Worm (Caenorhabditis elegans) whole organism, late embryonic: Measurements from ENCODE around the gene pals-40.

Experiments
- C38D4.7 ChIP-seq: fragments of 200-800 bp; sonication (Bioruptor generic); optimal IDR thresholded peaks from 2 replicates; lab custom pipeline; 2018; ENCODE audit warnings: mild to moderate bottlenecking, missing genetic modification characterization, moderate library complexity, missing compliant biosample characterization
- K02D7.2 ChIP-seq: sonication (generic microtip); optimal IDR thresholded peaks from 2 replicates; lab custom pipeline; 2017; ENCODE audit warnings: mild to moderate bottlenecking, missing genetic modification characterization, missing compliant biosample characterization
- K09A11.1 ChIP-seq: sonication (generic microtip); optimal IDR thresholded peaks from 2 replicates; lab custom pipeline; 2017; ENCODE audit warnings: antibody characterized with exemption, mild to moderate bottlenecking, missing genetic modification characterization, missing compliant biosample characterization; ENCODE audit not compliant: insufficient read depth
- T23F11.4 ChIP-seq: fragments of 200-800 bp; sonication (Bioruptor generic); optimal IDR thresholded peaks from 2 replicates; lab custom pipeline; 2018; ENCODE audit warnings: mild to moderate bottlenecking, missing genetic modification characterization, missing compliant biosample characterization
- ahr-1 ChIP-seq: sonication (generic microtip); optimal IDR thresholded peaks from 2 replicates; lab custom pipeline; 2016; ENCODE audit warnings: missing genetic modification characterization, missing compliant biosample characterization
- ama-1 ChIP-seq: fragments of 150-350 bp; optimal IDR thresholded peaks from 2 replicates; lab custom pipeline; 2014
- ceh-14 ChIP-seq: sonication (generic microtip); optimal IDR thresholded peaks from 2 replicates; lab custom pipeline; 2016; ENCODE audit warnings: missing genotype, missing genetic modification characterization, missing compliant biosample characterization
- ceh-2 ChIP-seq: sonication (generic microtip); optimal IDR thresholded peaks from 2 replicates; lab custom pipeline; 2016; ENCODE audit warnings: missing genotype, missing genetic modification characterization, missing compliant biosample characterization
- ceh-34 ChIP-seq: sonication (generic microtip); optimal IDR thresholded peaks from 2 replicates; lab custom pipeline; 2016; ENCODE audit warnings: mild to moderate bottlenecking, missing genetic modification characterization, missing compliant biosample characterization
- ceh-45 ChIP-seq: fragments of 200-800 bp; sonication (Bioruptor generic); IDR thresholded peaks from 2 replicates; pipeline ENCODE4 v1.3.6; 2022; ENCODE audit warnings: missing genetic modification reagents, missing genetic modification characterization, missing compliant biosample characterization
- ceh-6 ChIP-seq: fragments of 200-800 bp; sonication (Bioruptor generic); optimal IDR thresholded peaks from 2 replicates; lab custom pipeline; 2018; ENCODE audit warnings: mild to moderate bottlenecking, missing genetic modification characterization, missing compliant biosample characterization
- ceh-9 ChIP-seq: sonication (generic microtip); optimal IDR thresholded peaks from 2 replicates; lab custom pipeline; 2016; ENCODE audit warnings: mild to moderate bottlenecking, missing genetic modification characterization, inconsistent platforms, missing compliant biosample characterization
- che-1 ChIP-seq: sonication (generic microtip); optimal IDR thresholded peaks from 2 replicates; lab custom pipeline; 2016; ENCODE audit warnings: mild to moderate bottlenecking, missing genetic modification characterization, missing compliant biosample characterization
- elt-2 ChIP-seq: sonication (generic microtip); optimal IDR thresholded peaks from 2 replicates; lab custom pipeline; 2016; ENCODE audit warnings: missing genetic modification reagents, missing genetic modification characterization, missing compliant biosample characterization
- elt-4 ChIP-seq: sonication (generic microtip); optimal IDR thresholded peaks from 2 replicates; lab custom pipeline; 2016; ENCODE audit warnings: missing genetic modification characterization, missing compliant biosample characterization
- ets-4 ChIP-seq: sonication (generic microtip); optimal IDR thresholded peaks from 2 replicates; lab custom pipeline; 2016; ENCODE audit warnings: missing genetic modification characterization, missing compliant biosample characterization
- fax-1 ChIP-seq: sonication (generic microtip); optimal IDR thresholded peaks from 2 replicates; lab custom pipeline; 2016; ENCODE audit warnings: missing genotype, missing genetic modification characterization, missing compliant biosample characterization
- fkh-6 ChIP-seq: sonication (generic microtip); optimal IDR thresholded peaks from 2 replicates; lab custom pipeline; 2016; ENCODE audit warnings: missing genetic modification characterization, missing compliant biosample characterization
- hlh-13 ChIP-seq: fragments of 200-800 bp; sonication (Bioruptor generic); optimal IDR thresholded peaks from 2 replicates; lab custom pipeline; 2018; ENCODE audit warnings: mild to moderate bottlenecking, missing genetic modification characterization, missing compliant biosample characterization
- hlh-6 ChIP-seq: sonication (generic microtip); optimal IDR thresholded peaks from 2 replicates; lab custom pipeline; 2016; ENCODE audit warnings: missing genotype, missing genetic modification characterization, missing compliant biosample characterization
- hlh-8 ChIP-seq: sonication (generic microtip); optimal IDR thresholded peaks from 2 replicates; lab custom pipeline; 2016; ENCODE audit warnings: missing genotype, missing genetic modification characterization, missing compliant biosample characterization
- lim-6 ChIP-seq: sonication (generic microtip); optimal IDR thresholded peaks from 2 replicates; lab custom pipeline; 2016; ENCODE audit warnings: missing genetic modification characterization, missing compliant biosample characterization
- mec-3 ChIP-seq: sonication (generic microtip); optimal IDR thresholded peaks from 2 replicates; lab custom pipeline; 2016; ENCODE audit warnings: borderline replicate concordance, missing genetic modification characterization, missing compliant biosample characterization
- nhr-11 ChIP-seq: fragments of 150-350 bp; optimal IDR thresholded peaks from 2 replicates; lab custom pipeline; 2014; ENCODE audit warnings: missing biosample characterization, missing genetic modification characterization
- nhr-232 ChIP-seq: sonication (generic microtip); optimal IDR thresholded peaks from 2 replicates; lab custom pipeline; 2016; ENCODE audit warnings: missing genetic modification characterization, missing compliant biosample characterization
- npax-4 ChIP-seq: sonication (generic microtip); optimal IDR thresholded peaks from 2 replicates; lab custom pipeline; 2016; ENCODE audit warnings: missing genetic modification characterization, missing compliant biosample characterization
- pag-3 ChIP-seq: sonication (generic microtip); optimal IDR thresholded peaks from 2 replicates; lab custom pipeline; 2016; ENCODE audit warnings: missing compliant biosample characterization, missing genetic modification characterization, borderline replicate concordance
- pat-9 ChIP-seq: fragments of 200-800 bp; sonication (Bioruptor generic); optimal IDR thresholded peaks from 2 replicates; lab custom pipeline; 2018; ENCODE audit warnings: mild to moderate bottlenecking, missing genetic modification characterization, moderate library complexity, missing compliant biosample characterization
- pax-1 ChIP-seq: fragments of 150-350 bp; optimal IDR thresholded peaks from 2 replicates; lab custom pipeline; 2014; ENCODE audit warnings: missing biosample characterization, missing genetic modification characterization
- pha-2 ChIP-seq: sonication (generic microtip); optimal IDR thresholded peaks from 2 replicates; lab custom pipeline; 2017; ENCODE audit warnings: mild to moderate bottlenecking, missing genetic modification characterization, missing compliant biosample characterization
- pha-4 ChIP-seq: fragments of 150-350 bp; optimal IDR thresholded peaks from 2 replicates; lab custom pipeline; 2018; ENCODE audit warnings: missing biosample characterization, missing genetic modification reagents, missing genetic modification characterization
- pqm-1 ChIP-seq: sonication (generic microtip); optimal IDR thresholded peaks from 2 replicates; lab custom pipeline; 2016; ENCODE audit warnings: missing genetic modification characterization, missing compliant biosample characterization
- sdc-2 ChIP-seq: sonication (generic microtip); optimal IDR thresholded peaks from 2 replicates; lab custom pipeline; 2016; ENCODE audit warnings: missing genotype, missing genetic modification characterization, missing compliant biosample characterization
- sox-2 ChIP-seq: fragments of 200-800 bp; sonication (Bioruptor generic); IDR thresholded peaks from 2 replicates; pipeline ENCODE4 v1.3.6; 2022; ENCODE audit warnings: missing genetic modification reagents, missing genetic modification characterization, missing compliant biosample characterization
- sox-4 ChIP-seq: sonication (generic microtip); optimal IDR thresholded peaks from 2 replicates; lab custom pipeline; 2017; ENCODE audit warnings: mild to moderate bottlenecking, missing genetic modification characterization, inconsistent platforms, missing compliant biosample characterization
- tbx-2 ChIP-seq: sonication (generic microtip); optimal IDR thresholded peaks from 2 replicates; lab custom pipeline; 2016; ENCODE audit warnings: missing genetic modification characterization, missing compliant biosample characterization
- tbx-7 ChIP-seq: sonication (generic microtip); optimal IDR thresholded peaks from 2 replicates; lab custom pipeline; 2016; ENCODE audit warnings: missing genotype, missing genetic modification characterization, missing compliant biosample characterization
- ttx-3 ChIP-seq: sonication (generic microtip); optimal IDR thresholded peaks from 2 replicates; lab custom pipeline; 2016; ENCODE audit warnings: missing genetic modification reagents, missing genetic modification characterization, missing compliant biosample characterization
- unc-3 ChIP-seq, 2 experiments: fragments of 200-800 bp in 1 of 2; sonication (Bioruptor generic) in 1 of 2; sonication (generic microtip) in 1 of 2; conservative IDR thresholded peaks in 1 of 2; optimal IDR thresholded peaks in 1 of 2; 2 replicates each; pipeline versions ENCODE4 v1.3.6 to Lab custom; 2016 to 2022; ENCODE audit warnings: missing compliant biosample characterization in 2 of 2, missing genetic modification characterization in 2 of 2, missing genetic modification reagents in 1 of 2
- unc-42 ChIP-seq: sonication (generic microtip); optimal IDR thresholded peaks from 2 replicates; lab custom pipeline; 2016; ENCODE audit warnings: missing genotype, missing genetic modification characterization, missing compliant biosample characterization

pals-40 gene

DNA sequence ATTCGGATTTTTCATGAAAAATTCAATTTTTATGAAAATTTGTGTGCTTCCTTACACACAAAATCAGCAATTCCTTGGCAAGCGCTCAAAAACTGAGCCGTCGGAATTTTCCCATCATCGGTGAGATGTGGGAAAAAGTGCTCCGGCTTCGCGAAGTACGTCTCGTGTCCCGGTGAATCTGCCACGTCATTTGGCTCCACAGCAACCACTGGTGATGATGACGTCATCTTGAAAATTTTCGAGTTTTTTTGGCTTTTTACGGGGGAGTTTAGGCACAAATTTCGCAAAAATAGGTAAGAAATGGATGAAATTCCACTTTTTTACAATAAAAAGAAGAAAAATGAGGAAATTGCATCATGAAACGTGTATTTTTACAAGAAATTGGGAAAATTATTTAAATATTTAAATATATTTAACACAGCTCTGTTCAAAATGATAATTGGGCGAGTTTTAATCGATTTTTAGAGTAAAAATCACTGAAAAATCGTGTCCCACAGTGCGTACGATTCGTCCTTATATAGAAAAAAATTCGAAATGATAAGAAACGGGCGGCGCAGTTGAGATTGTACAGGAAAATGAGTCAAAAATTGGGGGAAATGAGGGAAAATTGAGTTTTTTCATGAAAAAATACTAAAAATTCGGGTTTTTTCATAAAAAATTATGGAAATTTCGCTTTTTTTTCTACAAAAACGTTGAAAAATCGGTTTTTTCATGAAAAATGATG, 36.2 kb upstream of the pals-40 start, which contains the start of gene Y82E9BR.14:
Gene Y82E9BR.14 (minus strand): TSS at position 227 of the 724 bp plus-strand sequence.
- TF ChIP-seq npax-4 (tag; lab: Kevin White, UChicago) = no peak
- no peak for TF ChIP-seq tbx-7 (tag; lab: Kevin White, UChicago)
- TF ChIP-seq pqm-1 = no peak
- no peak for TF ChIP-seq pat-9 (tag; lab: Kevin White, UChicago)
- TF ChIP-seq tbx-2 (tag; lab: Kevin White, UChicago) = no peak
- no peak for TF ChIP-seq fax-1 (tag; lab: Kevin White, UChicago)
- TF ChIP-seq ceh-14 (tag; lab: Kevin White, UChicago) = no peak
- no peak for TF ChIP-seq hlh-8 (tag; lab: Kevin White, UChicago)
- no peak for TF ChIP-seq mec-3 (tag; lab: Kevin White, UChicago)
- TF ChIP-seq K09A11.1 (tag; lab: Kevin White, UChicago) = no peak
- no peak for TF ChIP-seq unc-3 (GFP tag; conservative IDR thresholded peaks at IDR 0.05; lab: Robert Waterston, UW)
- no peak for TF ChIP-seq unc-3 (tag; optimal IDR thresholded peaks at IDR 0.05; lab: Kevin White, UChicago)
- TF ChIP-seq elt-4 (tag; lab: Kevin White, UChicago) = no peak
- TF ChIP-seq ets-4 = no peak
- no peak for TF ChIP-seq ttx-3
- TF ChIP-seq unc-42 = no peak
- no peak for TF ChIP-seq nhr-232 (tag; lab: Kevin White, UChicago)

DNA sequence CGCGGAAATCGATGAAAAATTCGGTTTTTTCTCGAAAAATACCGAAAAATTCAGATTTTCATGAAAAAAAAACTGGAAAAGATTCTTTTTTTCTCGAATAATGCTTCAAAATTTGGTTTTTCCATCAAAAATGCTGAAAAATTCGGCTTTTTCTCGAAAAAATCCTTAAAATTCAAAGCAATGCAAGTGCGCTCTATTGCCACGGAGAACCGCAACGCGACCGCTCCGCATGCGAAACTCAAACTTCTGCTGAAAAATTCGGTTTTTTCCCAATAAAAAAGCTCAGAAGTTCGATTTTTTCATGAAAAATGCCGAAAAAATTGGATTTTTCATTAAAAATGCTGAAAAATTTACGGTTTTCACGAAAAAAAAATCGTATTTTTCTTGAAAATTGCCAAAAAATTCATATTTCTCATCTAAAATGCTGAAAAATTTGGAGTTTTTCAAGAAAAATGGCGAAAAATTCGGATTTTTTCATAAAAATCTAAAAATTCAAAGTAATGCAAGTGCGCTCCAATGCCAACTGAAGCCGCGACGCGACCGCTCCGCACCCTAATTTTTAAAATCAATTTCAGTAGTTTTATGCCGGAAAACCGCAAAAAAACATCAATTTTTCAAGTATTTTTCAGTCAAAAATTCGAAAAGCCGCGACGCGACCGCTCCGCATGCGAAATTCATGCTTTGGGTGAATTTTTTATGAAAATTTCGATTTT, 35.5 kb upstream of the pals-40 start:
- no peak for TF ChIP-seq ceh-2 (tag; lab: Kevin White, UChicago)
- no peak for TF ChIP-seq ceh-9 (tag; lab: Kevin White, UChicago)
- TF ChIP-seq ama-1 (lab: Kevin White, UChicago) = no peak
- no peak for TF ChIP-seq sdc-2 (tag; lab: Kevin White, UChicago)
- TF ChIP-seq sox-4 (tag; lab: Kevin White, UChicago) = no peak
- no peak for TF ChIP-seq pha-4 (tag; lab: Kevin White, UChicago)
- TF ChIP-seq hlh-13 (GFP tag; lab: Kevin White, UChicago) = no peak
- no peak for TF ChIP-seq pax-1 (tag; lab: Kevin White, UChicago)
- TF ChIP-seq K09A11.1 (tag; lab: Kevin White, UChicago) = no peak
- TF ChIP-seq lim-6 (tag; lab: Kevin White, UChicago) = no peak
- TF ChIP-seq ttx-3 = no peak
- no peak for TF ChIP-seq C38D4.7 (GFP tag; lab: Kevin White, UChicago)
- TF ChIP-seq pat-9 (tag; lab: Kevin White, UChicago) = no peak
- no peak for TF ChIP-seq ahr-1 (tag; lab: Kevin White, UChicago)
- TF ChIP-seq ceh-34 (tag; lab: Kevin White, UChicago) = no peak
- TF ChIP-seq ceh-6 (GFP tag; lab: Kevin White, UChicago) = no peak
- TF ChIP-seq nhr-11 = no peak
- TF ChIP-seq K02D7.2 = no peak
- TF ChIP-seq elt-2 (tag; lab: Kevin White, UChicago) = no peak

DNA sequence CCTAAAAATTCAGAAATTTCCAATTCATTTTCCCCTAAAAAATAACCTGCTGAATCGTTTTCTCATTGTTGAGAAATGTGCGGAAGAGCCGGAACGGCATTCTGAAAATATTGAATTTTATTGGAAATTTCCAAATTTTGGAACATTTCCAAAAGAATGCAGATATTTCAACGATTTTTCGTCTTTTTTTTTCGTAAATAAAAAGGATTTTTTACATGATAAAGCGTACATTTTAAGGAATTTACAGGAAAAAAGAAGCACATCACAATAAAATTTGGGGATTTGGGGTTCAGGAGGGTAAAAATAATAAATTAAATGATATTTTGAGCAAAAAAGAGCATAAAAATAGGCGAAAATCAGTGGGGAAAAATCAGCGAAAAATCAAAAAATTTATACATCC, 31.3 kb upstream of the pals-40 start, which contains the start of gene Y82E9BR.22:
Gene Y82E9BR.22 (minus strand): TSS at position 101 of the 400 bp plus-strand sequence.
- no peak for TF ChIP-seq sox-2
- TF ChIP-seq ceh-6 (GFP tag; lab: Kevin White, UChicago) = no peak
- TF ChIP-seq tbx-7 (tag; lab: Kevin White, UChicago) = no peak
- TF ChIP-seq ahr-1 (tag; lab: Kevin White, UChicago) = no peak
- TF ChIP-seq ets-4 = no peak
- no peak for TF ChIP-seq pha-2 (tag; lab: Kevin White, UChicago)
- no peak for TF ChIP-seq che-1 (tag; lab: Kevin White, UChicago)
- no peak for TF ChIP-seq pag-3 (tag; lab: Kevin White, UChicago)
- TF ChIP-seq ama-1 (lab: Kevin White, UChicago) = no peak
- TF ChIP-seq ceh-45 = no peak
- TF ChIP-seq T23F11.4 (GFP tag; lab: Kevin White, UChicago) = no peak
- TF ChIP-seq fkh-6 (tag; lab: Kevin White, UChicago) = no peak
- no peak for TF ChIP-seq elt-2 (tag; lab: Kevin White, UChicago)
- TF ChIP-seq elt-4 (tag; lab: Kevin White, UChicago) = no peak
- TF ChIP-seq hlh-6 (tag; lab: Kevin White, UChicago) = no peak
